Worm (Caenorhabditis elegans): ENCODE measurements around the gene C31H1.1.

ce11 chrIV:5752704-5753103, 44.5 kb upstream of the C31H1.1 start:
- TF ChIP-seq flt-1 (GFP tag; IDR thresholded peaks at IDR 0.05) (no peak), ama-1 (optimal IDR thresholded peaks at IDR 0.05) (no peak)
